Worm (Caenorhabditis elegans): ENCODE results near the gene col-89.

DNA sequence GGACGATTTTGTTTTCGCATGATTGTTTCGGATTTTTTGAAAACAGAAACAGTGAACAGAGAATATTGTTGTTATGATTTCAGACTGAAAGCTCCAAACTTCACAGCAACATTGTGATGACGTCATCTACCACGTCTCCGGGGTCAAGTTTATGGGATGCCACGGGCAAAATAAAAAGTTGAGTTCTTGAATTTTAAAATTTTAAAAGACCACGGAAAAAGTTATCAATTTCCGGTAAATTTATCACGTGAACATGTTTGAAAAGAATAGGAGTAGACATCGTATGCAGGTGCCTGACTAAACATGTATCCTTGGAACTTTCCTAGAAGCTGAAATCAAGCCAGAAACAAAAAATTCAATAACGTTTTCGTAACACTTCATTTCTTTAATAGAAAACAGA is 15.6 kb downstream of the col-89 start, which contains the start of gene B0393.4:
- TF ChIP-seq madf-10 (tag; optimal IDR thresholded peaks at IDR 0.05): no peak
- no peak for TF ChIP-seq snpc-4 (GFP tag; optimal IDR thresholded peaks at IDR 0.05)
- no peak for TF ChIP-seq snpc-4 (tag; optimal IDR thresholded peaks at IDR 0.05)
- TF ChIP-seq nhr-120 (GFP tag; IDR thresholded peaks at IDR 0.05): no peak
